Worm (Caenorhabditis elegans): ENCODE data around the gene ugt-30.

Gene ugt-30

ce11 chrV:15150661-15151060, 25.6 kb upstream of the ugt-30 start, which contains the start of gene T09F5.2:
Gene T09F5.2 (plus strand): TSS chrV:15150961.
- no peak for TF ChIP-seq mdl-1 (tag; optimal IDR thresholded peaks at IDR 0.05)

ce11 chrV:15150176-15150575, 25.1 kb upstream of the ugt-30 start:
- no peak for TF ChIP-seq unc-62 (GFP tag; optimal IDR thresholded peaks at IDR 0.05)
- TF ChIP-seq nhr-12 (tag; optimal IDR thresholded peaks at IDR 0.05): no peak
- TF ChIP-seq skn-1 (tag; optimal IDR thresholded peaks at IDR 0.05): no peak
- no peak for TF ChIP-seq elt-3 (tag; optimal IDR thresholded peaks at IDR 0.05)

ce11 chrV:15148800-15149199, 23.7 kb upstream of the ugt-30 start, which contains the start of gene T09F5.1:
Gene T09F5.1 (plus strand): TSS chrV:15149100.
- TF ChIP-seq gmeb-1 (tag; optimal IDR thresholded peaks at IDR 0.05): no peak
- no peak for TF ChIP-seq fos-1 (tag; optimal IDR thresholded peaks at IDR 0.05)
- TF ChIP-seq unc-62 (GFP tag; optimal IDR thresholded peaks at IDR 0.05): no peak
- no peak for TF ChIP-seq nhr-21 (tag; optimal IDR thresholded peaks at IDR 0.05)
- TF ChIP-seq mab-5 (tag; optimal IDR thresholded peaks at IDR 0.05): no peak
- TF ChIP-seq ztf-4 (tag; optimal IDR thresholded peaks at IDR 0.05): no peak
- TF ChIP-seq elt-3 (tag; optimal IDR thresholded peaks at IDR 0.05): no peak
- TF ChIP-seq lsy-2 (tag; optimal IDR thresholded peaks at IDR 0.05): no peak
- TF ChIP-seq blmp-1 (tag; optimal IDR thresholded peaks at IDR 0.05; ENCODE audit: insufficient read depth): no peak
- TF ChIP-seq nhr-77 (tag; optimal IDR thresholded peaks at IDR 0.05): no peak
- TF ChIP-seq mdl-1 (tag; optimal IDR thresholded peaks at IDR 0.05): no peak
- no peak for TF ChIP-seq lin-11 (tag; optimal IDR thresholded peaks at IDR 0.05)
- TF ChIP-seq sem-4 (tag; optimal IDR thresholded peaks at IDR 0.05): no peak
- TF ChIP-seq ztf-11 (tag; optimal IDR thresholded peaks at IDR 0.05): no peak
- TF ChIP-seq F13H6.1 (tag; optimal IDR thresholded peaks at IDR 0.05): no peak
- no peak for TF ChIP-seq peb-1 (tag; optimal IDR thresholded peaks at IDR 0.05)
- no peak for TF ChIP-seq aly-2 (tag; optimal IDR thresholded peaks at IDR 0.05)

- TF ChIP-seq unc-39 (tag; optimal IDR thresholded peaks at IDR 0.05) (no peak), Y55F3AM.14 (GFP tag; optimal IDR thresholded peaks at IDR 0.05) (no peak), nhr-77 (tag; optimal IDR thresholded peaks at IDR 0.05) (no peak)
Observed at ce11 chrV:15147776-15148175, 22.7 kb upstream of the ugt-30 start, which contains the start of gene T09F5.20. Gene T09F5.20 (minus strand): TSS chrV:15147876.

- TF ChIP-seq ceh-16 (tag; optimal IDR thresholded peaks at IDR 0.05) (no peak), nhr-10 (tag; optimal IDR thresholded peaks at IDR 0.05) (no peak), snpc-4 (tag; optimal IDR thresholded peaks at IDR 0.05) (no peak), nhr-129 (tag; optimal IDR thresholded peaks at IDR 0.05) (peak; percentile 48), nhr-237 (tag; optimal IDR thresholded peaks at IDR 0.05) (no peak), aly-2 (tag; optimal IDR thresholded peaks at IDR 0.05) (no peak), ceh-82 (tag; optimal IDR thresholded peaks at IDR 0.05) (no peak), nhr-12 (tag; optimal IDR thresholded peaks at IDR 0.05) (no peak), fos-1 (tag; optimal IDR thresholded peaks at IDR 0.05) (peak; percentile 47), ztf-11 (tag; optimal IDR thresholded peaks at IDR 0.05) (no peak), dmd-4 (tag; optimal IDR thresholded peaks at IDR 0.05) (no peak), unc-55 (GFP tag; optimal IDR thresholded peaks at IDR 0.05) (peak; percentile 84), lin-13 (GFP tag; optimal IDR thresholded peaks at IDR 0.05) (peak; percentile 66), unc-62 (GFP tag; optimal IDR thresholded peaks at IDR 0.05) (no peak), R02D3.7 (tag; optimal IDR thresholded peaks at IDR 0.05) (no peak), egl-27 (tag; optimal IDR thresholded peaks at IDR 0.05) (no peak), lsy-2 (tag; optimal IDR thresholded peaks at IDR 0.05) (no peak), ztf-4 (tag; optimal IDR thresholded peaks at IDR 0.05) (no peak), nhr-77 (tag; optimal IDR thresholded peaks at IDR 0.05) (no peak), mdl-1 (tag; optimal IDR thresholded peaks at IDR 0.05) (no peak), C34F6.9 (tag; optimal IDR thresholded peaks at IDR 0.05) (peak; percentile 78), F13H6.1 (tag; optimal IDR thresholded peaks at IDR 0.05) (no peak), mab-5 (tag; optimal IDR thresholded peaks at IDR 0.05) (no peak), lin-39 (tag; optimal IDR thresholded peaks at IDR 0.05) (no peak), alr-1 (tag; optimal IDR thresholded peaks at IDR 0.05) (no peak), sma-3 (GFP tag; optimal IDR thresholded peaks at IDR 0.05) (peak; percentile 68), unc-39 (tag; optimal IDR thresholded peaks at IDR 0.05) (no peak), nhr-11 (tag; optimal IDR thresholded peaks at IDR 0.05) (no peak), blmp-1 (tag; optimal IDR thresholded peaks at IDR 0.05; ENCODE audit: insufficient read depth) (peak; percentile 100), gmeb-1 (tag; optimal IDR thresholded peaks at IDR 0.05) (peak; percentile 72), elt-1 (tag; optimal IDR thresholded peaks at IDR 0.05) (no peak), ztf-1 (GFP tag; conservative IDR thresholded peaks at IDR 0.05) (no peak), crh-2 (tag; optimal IDR thresholded peaks at IDR 0.05) (peak; percentile 48), elt-3 (tag; optimal IDR thresholded peaks at IDR 0.05) (no peak), sma-9 (GFP tag; optimal IDR thresholded peaks at IDR 0.05) (peak; percentile 46), sma-9 (tag; optimal IDR thresholded peaks at IDR 0.05) (no peak), mbf-1 (tag; optimal IDR thresholded peaks at IDR 0.05) (no peak), peb-1 (tag; optimal IDR thresholded peaks at IDR 0.05) (no peak), sem-4 (tag; optimal IDR thresholded peaks at IDR 0.05) (peak; percentile 2), nhr-25 (tag; optimal IDR thresholded peaks at IDR 0.05) (peak; percentile 68), nhr-21 (tag; optimal IDR thresholded peaks at IDR 0.05) (peak; percentile 26)
Observed at ce11 chrV:15143798-15144197, 18.7 kb upstream of the ugt-30 start, which contains the start of gene K08F9.4. Gene K08F9.4 (plus strand): TSS chrV:15144019.

Data from whole organism, L2 larva.